Fruit fly (Drosophila melanogaster) whole organism, larva: ENCODE measurements around the gene mtm.

Source experiments
- noc ChIP-seq: fragments of 200-800 bp; sonication (Bioruptor generic); optimal IDR thresholded peaks from 3 replicates; lab custom pipeline; 2019; ENCODE audit warnings: missing biosample characterization, mild to moderate bottlenecking, missing genetic modification characterization, moderate library complexity

Gene mtm

dm6 chr2L:6036710-6037109 is at the start of gene mtm:
mtm (minus strand) TSS chr2L:6037015.
- TF ChIP-seq noc = no peak

- TF ChIP-seq noc = peak; percentile 58
Measured at dm6 chr2L:6085733-6086317, 49.0 kb upstream of the mtm start.

- TF ChIP-seq noc = no peak
Measured at dm6 chr2L:6084694-6085093, 47.9 kb upstream of the mtm start.

- TF ChIP-seq noc = peak; percentile 54
Measured at dm6 chr2L:6082936-6083627, 46.3 kb upstream of the mtm start.

dm6 chr2L:6082157-6082645 is 45.4 kb upstream of the mtm start, which contains the start of gene Kr-h1:
Kr-h1 (plus strand) TSS chr2L:6082603.
- no peak for TF ChIP-seq noc

dm6 chr2L:6081134-6081832 is 44.5 kb upstream of the mtm start:
- TF ChIP-seq noc = no peak

dm6 chr2L:6080329-6080728 is 43.5 kb upstream of the mtm start:
- TF ChIP-seq noc = no peak

dm6 chr2L:6078757-6079351 is 42.0 kb upstream of the mtm start:
- no peak for TF ChIP-seq noc

- no peak for TF ChIP-seq noc
Measured at dm6 chr2L:6077632-6078031, 40.8 kb upstream of the mtm start.

dm6 chr2L:6076829-6077364 is 40.1 kb upstream of the mtm start:
- TF ChIP-seq noc = no peak

- no peak for TF ChIP-seq noc
Measured at dm6 chr2L:6076143-6076542, 39.3 kb upstream of the mtm start.

- no peak for TF ChIP-seq noc
Measured at dm6 chr2L:6075345-6075744, 38.5 kb upstream of the mtm start.

- no peak for TF ChIP-seq noc
Measured at dm6 chr2L:6074314-6074713, 37.5 kb upstream of the mtm start.

- TF ChIP-seq noc = no peak
Measured at dm6 chr2L:6073894-6074293, 37.1 kb upstream of the mtm start.

dm6 chr2L:6072124-6072523 is 35.3 kb upstream of the mtm start:
- no peak for TF ChIP-seq noc

- no peak for TF ChIP-seq noc
Measured at dm6 chr2L:6070656-6071231, 33.9 kb upstream of the mtm start, which contains the start of the genes CG9154 and Kr-h2. CG9154 (minus strand) TSS chr2L:6070686. Kr-h2 (plus strand) TSS chr2L:6070990.
